Worm (Caenorhabditis elegans) whole organism, mixed stage, embryonic: ENCODE results near the gene F55A4.13.
A peak's percentile ranks its signal among the peaks of the same experiment; 100 is the strongest.

Experiments
- M03D4.4 ChIP-seq: sonication (generic microtip); optimal IDR thresholded peaks from 2 replicates; lab custom pipeline; 2017; ENCODE audit warnings: mild to moderate bottlenecking, missing genetic modification characterization, missing compliant biosample characterization
- bed-3 ChIP-seq: fragments of 200-800 bp; sonication (Bioruptor generic); optimal IDR thresholded peaks from 3 replicates; lab custom pipeline; 2018; ENCODE audit warnings: mild to moderate bottlenecking, missing genetic modification characterization, moderate library complexity, missing compliant biosample characterization
- blmp-1 ChIP-seq: fragments of 150-350 bp; optimal IDR thresholded peaks from 2 replicates; lab custom pipeline; 2014; ENCODE audit warnings: missing biosample characterization, missing genetic modification characterization
- ceh-39 ChIP-seq: fragments of 150-350 bp; optimal IDR thresholded peaks from 2 replicates; lab custom pipeline; 2014; ENCODE audit warnings: missing biosample characterization, missing genetic modification characterization
- ceh-43 ChIP-seq: fragments of 200-800 bp; sonication (Bioruptor generic); optimal IDR thresholded peaks from 2 replicates; lab custom pipeline; 2018; ENCODE audit warnings: mild to moderate bottlenecking, missing genetic modification characterization, moderate library complexity, missing compliant biosample characterization
- ceh-83 ChIP-seq: fragments of 200-800 bp; sonication (Bioruptor generic); optimal IDR thresholded peaks from 2 replicates; lab custom pipeline; 2018; ENCODE audit warnings: mild to moderate bottlenecking, missing genetic modification characterization, missing compliant biosample characterization
- ces-1 ChIP-seq: fragments of 150-350 bp; optimal IDR thresholded peaks from 2 replicates; lab custom pipeline; 2014; ENCODE audit warnings: missing biosample characterization, missing genetic modification reagents, missing genetic modification characterization
- cnd-1 ChIP-seq: fragments of 200-800 bp; sonication (Bioruptor generic); optimal IDR thresholded peaks from 2 replicates; lab custom pipeline; 2018; ENCODE audit warnings: mild to moderate bottlenecking, missing genetic modification characterization, missing compliant biosample characterization
- drap-1 ChIP-seq: fragments of 200-800 bp; sonication (Bioruptor generic); optimal IDR thresholded peaks from 3 replicates; lab custom pipeline; 2018; ENCODE audit warnings: mild to moderate bottlenecking, missing genetic modification characterization, missing compliant biosample characterization
- elt-1 ChIP-seq: sonication (generic microtip); optimal IDR thresholded peaks from 2 replicates; lab custom pipeline; 2017; ENCODE audit warnings: missing genetic modification characterization, mild to moderate bottlenecking, missing compliant biosample characterization, antibody characterized with exemption, moderate library complexity, borderline replicate concordance; ENCODE audit not compliant: insufficient read depth
- elt-3 ChIP-seq: fragments of 150-350 bp; optimal IDR thresholded peaks from 2 replicates; lab custom pipeline; 2014; ENCODE audit warnings: missing biosample characterization, missing genetic modification characterization
- flh-1 ChIP-seq: fragments of 200-800 bp; sonication (Bioruptor generic); optimal IDR thresholded peaks from 2 replicates; lab custom pipeline; 2018; ENCODE audit warnings: mild to moderate bottlenecking, missing genetic modification characterization, moderate library complexity, missing compliant biosample characterization
- ham-2 ChIP-seq: fragments of 200-800 bp; sonication (Bioruptor generic); optimal IDR thresholded peaks from 2 replicates; lab custom pipeline; 2018; ENCODE audit warnings: mild to moderate bottlenecking, missing genetic modification characterization, missing compliant biosample characterization
- hlh-1 ChIP-seq: fragments of 150-350 bp; optimal IDR thresholded peaks from 2 replicates; lab custom pipeline; 2014; ENCODE audit warnings: missing biosample characterization, missing genetic modification reagents, missing genetic modification characterization
- lin-32 ChIP-seq: fragments of 200-800 bp; sonication (Bioruptor generic); optimal IDR thresholded peaks from 2 replicates; lab custom pipeline; 2018; ENCODE audit warnings: mild to moderate bottlenecking, missing genetic modification characterization, missing compliant biosample characterization
- lsy-2 ChIP-seq: fragments of 150-350 bp; optimal IDR thresholded peaks from 2 replicates; lab custom pipeline; 2014; ENCODE audit warnings: missing biosample characterization, missing genetic modification characterization
- mab-5 ChIP-seq: fragments of 150-350 bp; optimal IDR thresholded peaks from 2 replicates; lab custom pipeline; 2014; ENCODE audit warnings: missing biosample characterization, missing genetic modification characterization
- mep-1 ChIP-seq: fragments of 150-350 bp; optimal IDR thresholded peaks from 2 replicates; lab custom pipeline; 2017; ENCODE audit warnings: missing biosample characterization, missing genetic modification reagents, missing genetic modification characterization, inconsistent platforms
- mls-2 ChIP-seq: sonication (generic microtip); optimal IDR thresholded peaks from 2 replicates; lab custom pipeline; 2016; ENCODE audit warnings: mild to moderate bottlenecking, missing genetic modification characterization, moderate library complexity, missing compliant biosample characterization
- nhr-12 ChIP-seq: fragments of 150-350 bp; optimal IDR thresholded peaks from 2 replicates; lab custom pipeline; 2014; ENCODE audit warnings: missing biosample characterization, missing genetic modification characterization
- nhr-2 ChIP-seq: fragments of 150-350 bp; optimal IDR thresholded peaks from 2 replicates; lab custom pipeline; 2014; ENCODE audit warnings: missing biosample characterization, missing genetic modification characterization
- nhr-237 ChIP-seq: fragments of 150-350 bp; optimal IDR thresholded peaks from 2 replicates; lab custom pipeline; 2014; ENCODE audit warnings: missing biosample characterization, missing genetic modification characterization
- nhr-28 ChIP-seq: fragments of 150-350 bp; optimal IDR thresholded peaks from 2 replicates; lab custom pipeline; 2014; ENCODE audit warnings: missing biosample characterization, missing genetic modification characterization
- nhr-76 ChIP-seq: sonication (generic microtip); optimal IDR thresholded peaks from 2 replicates; lab custom pipeline; 2017; ENCODE audit warnings: missing biosample characterization, missing genetic modification characterization
- snpc-4 ChIP-seq: fragments of 150-350 bp; optimal IDR thresholded peaks from 2 replicates; lab custom pipeline; 2014; ENCODE audit warnings: missing biosample characterization, missing genetic modification characterization
- unc-120 ChIP-seq: sonication (generic microtip); optimal IDR thresholded peaks from 2 replicates; lab custom pipeline; 2017; ENCODE audit warnings: missing genetic modification characterization, missing compliant biosample characterization; ENCODE audit not compliant: poor library complexity, severe bottlenecking
- unc-62 ChIP-seq: fragments of 150-350 bp; optimal IDR thresholded peaks from 2 replicates; lab custom pipeline; 2014; ENCODE audit warnings: missing biosample characterization, missing genetic modification reagents, missing genetic modification characterization
- zip-8 ChIP-seq: fragments of 150-350 bp; optimal IDR thresholded peaks from 2 replicates; lab custom pipeline; 2014; ENCODE audit warnings: missing biosample characterization, missing genetic modification characterization

Gene F55A4.13

DNA sequence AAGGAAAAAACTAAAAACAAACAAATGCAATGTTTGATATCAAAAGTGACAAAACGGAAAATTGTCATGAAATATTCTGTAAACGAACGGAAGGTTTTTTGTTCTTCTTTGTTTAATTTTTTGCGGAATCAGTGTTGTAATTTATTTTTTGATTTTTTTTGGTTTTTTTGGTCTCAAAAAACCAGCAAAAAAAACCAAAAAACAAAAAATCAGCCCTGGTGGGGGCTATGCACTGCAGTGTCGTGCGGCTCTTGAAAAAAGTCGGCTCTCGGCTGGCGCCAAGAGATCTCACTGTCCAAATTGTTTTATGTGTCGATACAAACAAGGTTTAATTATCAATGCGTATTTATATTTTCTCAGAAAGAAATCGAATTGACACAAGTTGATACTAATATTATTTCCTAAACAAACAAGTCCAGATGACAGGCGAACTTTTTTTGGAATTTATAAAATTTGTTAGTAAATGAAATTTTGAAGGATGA is 4.9 kb downstream of the F55A4.13 start:
- TF ChIP-seq snpc-4 (tag; lab: Kevin White, UChicago) (no peak), ham-2 (GFP tag; lab: Kevin White, UChicago) (no peak), mab-5 (no peak), nhr-12 (tag; lab: Kevin White, UChicago) (no peak), zip-8 (tag; lab: Kevin White, UChicago) (no peak), lin-32 (no peak), unc-120 (tag; lab: Kevin White, UChicago) (no peak), mls-2 (tag; lab: Kevin White, UChicago) (no peak), ces-1 (GFP tag; lab: Kevin White, UChicago) (no peak)

- TF ChIP-seq ham-2 (GFP tag; lab: Kevin White, UChicago), result peak; percentile 32
- no peak for TF ChIP-seq elt-1 (tag; lab: Kevin White, UChicago)
- TF ChIP-seq unc-120 (tag; lab: Kevin White, UChicago), result peak; percentile 15
- TF ChIP-seq, all 35 proteins: peak for 2
Measured at ce11 chrX:1010627-1011452, 6.5 kb downstream of the F55A4.13 start.

DNA sequence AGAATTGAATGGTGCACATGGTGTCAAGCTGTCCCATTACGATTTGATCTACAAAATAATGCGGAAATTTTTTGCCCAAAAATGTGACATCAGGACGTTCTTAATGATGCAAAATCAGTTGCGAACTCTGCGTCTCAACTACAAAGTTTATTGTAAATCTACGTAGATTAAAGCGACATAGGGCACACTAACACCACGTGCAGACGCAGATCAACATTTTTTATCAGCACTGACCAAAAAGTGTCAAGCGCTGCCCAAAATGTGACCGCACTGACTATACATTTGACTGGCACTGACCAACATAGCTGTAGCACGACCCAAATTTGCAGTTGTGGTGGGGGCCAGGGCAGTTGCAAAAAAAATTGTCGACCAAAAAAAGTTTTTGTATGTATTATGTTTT is 7.8 kb downstream of the F55A4.13 start:
- TF ChIP-seq drap-1 (no peak), ceh-39 (tag; lab: Kevin White, UChicago) (no peak), ceh-83 (no peak), unc-62 (no peak), cnd-1 (tag; lab: Kevin White, UChicago) (no peak), nhr-76 (no peak), mab-5 (no peak), mls-2 (tag; lab: Kevin White, UChicago) (no peak), hlh-1 (tag; lab: Kevin White, UChicago) (no peak), mep-1 (tag; lab: Kevin White, UChicago) (no peak), nhr-12 (tag; lab: Kevin White, UChicago) (no peak), flh-1 (GFP tag; lab: Kevin White, UChicago) (no peak)

DNA sequence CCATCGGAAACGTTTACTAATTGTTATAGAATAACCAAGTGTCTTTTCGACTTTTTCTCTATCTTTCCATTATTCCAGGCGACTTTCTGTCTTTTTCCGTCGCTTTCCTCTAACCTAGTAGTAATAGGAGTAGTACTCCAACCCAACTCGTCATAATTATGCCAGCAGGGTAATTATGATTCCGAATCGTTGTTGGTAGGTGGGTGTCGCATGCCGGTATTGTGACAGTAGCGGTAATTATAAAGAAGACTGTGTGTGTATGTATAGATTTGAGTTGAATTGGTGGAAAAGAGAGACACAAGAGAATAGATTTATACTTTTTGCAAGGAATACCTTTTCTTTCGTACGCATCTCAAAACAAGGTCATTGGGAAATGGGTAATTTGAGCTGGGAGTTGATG is 12.3 kb downstream of the F55A4.13 start:
- TF ChIP-seq lsy-2 (tag; lab: Kevin White, UChicago), result no peak
- peak; percentile 10 for TF ChIP-seq ham-2 (GFP tag; lab: Kevin White, UChicago)
- TF ChIP-seq mls-2 (tag; lab: Kevin White, UChicago), result peak; percentile 15
- peak; percentile 87 for TF ChIP-seq ceh-43
- no peak for TF ChIP-seq nhr-237 (tag; lab: Kevin White, UChicago)
- TF ChIP-seq nhr-2 (tag; lab: Kevin White, UChicago), result peak; percentile 3

DNA sequence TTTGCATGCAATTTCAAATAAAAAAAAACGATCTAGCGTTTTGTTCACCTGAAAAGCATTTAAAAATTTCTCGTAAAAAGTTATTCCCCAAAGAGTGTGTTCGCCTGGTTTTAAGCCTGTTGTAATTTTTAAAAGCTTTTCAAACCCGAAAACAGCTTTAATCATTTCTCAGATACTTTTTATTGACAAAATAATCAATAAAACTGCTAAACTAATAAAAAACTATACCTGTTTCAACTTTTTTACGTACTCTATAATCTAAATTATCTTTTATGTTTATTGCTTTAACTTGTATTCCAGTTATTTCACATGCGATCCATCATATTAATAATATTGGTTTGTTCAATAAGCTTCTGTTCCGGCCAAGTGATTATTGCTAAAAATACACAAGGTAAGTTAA is 13.3 kb downstream of the F55A4.13 start, which contains the start of gene cutl-21:
cutl-21 (plus strand) TSS at position 301 of the 400 bp plus-strand sequence.
- TF ChIP-seq lsy-2 (tag; lab: Kevin White, UChicago) (no peak), mab-5 (no peak), elt-3 (tag; lab: Kevin White, UChicago) (no peak), nhr-28 (tag; lab: Kevin White, UChicago) (no peak), mep-1 (tag; lab: Kevin White, UChicago) (no peak)
- TF ChIP-seq, all 35 proteins: peak for 0

ce11 chrX:994678-995077 is 22.7 kb downstream of the F55A4.13 start:
- TF ChIP-seq M03D4.4 (tag; lab: Kevin White, UChicago) (no peak), zip-8 (tag; lab: Kevin White, UChicago) (no peak), unc-62 (no peak), elt-1 (tag; lab: Kevin White, UChicago) (no peak), bed-3 (GFP tag; lab: Kevin White, UChicago) (no peak), mep-1 (tag; lab: Kevin White, UChicago) (no peak), drap-1 (no peak), lin-32 (no peak), nhr-12 (tag; lab: Kevin White, UChicago) (no peak), blmp-1 (no peak), mab-5 (no peak), ceh-39 (tag; lab: Kevin White, UChicago) (no peak), ceh-83 (no peak), cnd-1 (tag; lab: Kevin White, UChicago) (no peak), nhr-76 (no peak), ceh-43 (no peak)
